Fruit fly (Drosophila melanogaster) whole organism, wandering third instar larva: Measurements from ENCODE around the gene bol.

Experiments used
- CG32264 ChIP-seq: fragments of 200-800 bp; sonication (Bioruptor generic); optimal IDR thresholded peaks from 2 replicates; lab custom pipeline; 2016; ENCODE audit warnings: missing biosample characterization, missing genetic modification characterization
- CrebA ChIP-seq: fragments of 200-800 bp; sonication (Bioruptor generic); optimal IDR thresholded peaks from 2 replicates; lab custom pipeline; 2016; ENCODE audit warnings: missing biosample characterization, mild to moderate bottlenecking, missing genetic modification characterization, borderline replicate concordance
- Hr78 ChIP-seq: fragments of >200 bp; optimal IDR thresholded peaks from 2 replicates; lab custom pipeline; 2017; ENCODE audit warnings: missing biosample characterization, missing genetic modification characterization
- OdsH ChIP-seq: fragments of 200-800 bp; sonication (Bioruptor generic); optimal IDR thresholded peaks from 2 replicates; lab custom pipeline; 2016; ENCODE audit warnings: missing biosample characterization, mild to moderate bottlenecking, missing genetic modification characterization
- dsf ChIP-seq: sonication (Bioruptor generic); optimal IDR thresholded peaks from 2 replicates; lab custom pipeline; 2016; ENCODE audit warnings: missing biosample characterization, missing genetic modification characterization, borderline replicate concordance
- h ChIP-seq: fragments of 200-800 bp; sonication (Bioruptor generic); optimal IDR thresholded peaks from 3 replicates; lab custom pipeline; 2016; ENCODE audit warnings: missing biosample characterization, mild to moderate bottlenecking, missing genetic modification characterization
- jim ChIP-seq: fragments of 175-275, 200-325 bp; sonication (Bioruptor generic); optimal IDR thresholded peaks from 2 replicates; lab custom pipeline; 2016; ENCODE audit warnings: missing biosample characterization, mild to moderate bottlenecking, missing genetic modification characterization
- lola ChIP-seq: fragments of >200 bp; optimal IDR thresholded peaks from 2 replicates; lab custom pipeline; 2017; ENCODE audit warnings: missing biosample characterization, missing genetic modification characterization
- pan ChIP-seq: fragments of >200 bp; optimal IDR thresholded peaks from 2 replicates; lab custom pipeline; 2017
- psq ChIP-seq: fragments of 200-800 bp; sonication (Bioruptor generic); optimal IDR thresholded peaks from 3 replicates; lab custom pipeline; 2017; ENCODE audit warnings: missing biosample characterization, mild to moderate bottlenecking, missing genetic modification characterization, moderate library complexity
- tai ChIP-seq: sonication (Bioruptor generic); optimal IDR thresholded peaks from 2 replicates; lab custom pipeline; 2016; ENCODE audit warnings: missing biosample characterization, missing genetic modification characterization

DNA sequence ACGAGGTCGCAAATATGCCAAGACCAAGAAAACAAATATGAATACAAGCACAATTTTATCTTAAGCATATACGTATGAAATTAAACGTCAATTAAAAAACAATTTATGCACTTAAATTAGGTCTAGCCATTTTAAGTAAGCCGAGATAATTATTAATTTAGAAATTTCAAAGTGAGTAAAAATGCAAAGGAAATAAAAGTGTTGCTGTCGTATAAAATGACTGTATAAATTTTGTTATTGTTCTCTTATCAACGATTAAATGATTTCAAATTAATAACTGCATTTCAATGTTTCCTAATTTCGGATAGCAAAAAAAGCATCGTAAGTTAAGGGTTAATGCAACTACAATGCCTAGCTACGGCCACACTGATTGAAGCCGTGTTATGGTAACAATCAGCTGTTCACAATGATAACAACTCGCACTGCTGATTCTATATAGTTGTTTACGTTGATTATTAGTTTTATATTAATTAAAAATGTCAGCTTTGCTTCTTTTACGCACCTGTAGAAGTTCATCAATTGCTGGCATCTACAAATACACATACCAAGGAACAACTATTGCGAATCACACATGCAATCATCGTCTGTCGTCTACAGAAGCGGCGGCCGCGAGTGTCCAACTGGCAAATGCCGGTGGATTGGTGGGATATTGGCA, 61.3 kb downstream of the bol start, which contains the start of the genes CG4911 and CG4942:
- peak; percentile 35 for TF ChIP-seq h (GFP tag; lab: Kevin White, UChicago)
- no peak for TF ChIP-seq pan (lab: Kevin White, UChicago)
- TF ChIP-seq CrebA, result no peak
- TF ChIP-seq Hr78 (GFP tag; lab: Kevin White, UChicago), result no peak
- TF ChIP-seq lola (GFP tag; lab: Kevin White, UChicago), result no peak
- TF ChIP-seq tai (GFP tag; lab: Kevin White, UChicago), result peak; percentile 85
- TF ChIP-seq OdsH (GFP tag; lab: Kevin White, UChicago), result peak; percentile 46
- TF ChIP-seq dsf (GFP tag; lab: Kevin White, UChicago), result peak; percentile 59
- TF ChIP-seq psq, result peak; percentile 38
- TF ChIP-seq jim (GFP tag; lab: Kevin White, UChicago), result no peak
- TF ChIP-seq CG32264 (GFP tag; lab: Kevin White, UChicago), result no peak
